Worm (Caenorhabditis elegans) whole organism, L4 larva: ENCODE data around the gene F32D8.2.

Experiments
- ceh-32 ChIP-seq: sonication (generic microtip); optimal IDR thresholded peaks from 2 replicates; lab custom pipeline; 2016; ENCODE audit warnings: mild to moderate bottlenecking, missing genetic modification characterization, missing compliant biosample characterization; ENCODE audit not compliant: poor library complexity
- fos-1 ChIP-seq: fragments of 150-350 bp; optimal IDR thresholded peaks from 2 replicates; lab custom pipeline; 2014; ENCODE audit warnings: missing biosample characterization, missing genetic modification characterization
- mep-1 ChIP-seq: fragments of 150-350 bp; sonication (generic microtip); optimal IDR thresholded peaks from 3 replicates; lab custom pipeline; 2014; ENCODE audit warnings: missing biosample characterization, missing genetic modification characterization

DNA sequence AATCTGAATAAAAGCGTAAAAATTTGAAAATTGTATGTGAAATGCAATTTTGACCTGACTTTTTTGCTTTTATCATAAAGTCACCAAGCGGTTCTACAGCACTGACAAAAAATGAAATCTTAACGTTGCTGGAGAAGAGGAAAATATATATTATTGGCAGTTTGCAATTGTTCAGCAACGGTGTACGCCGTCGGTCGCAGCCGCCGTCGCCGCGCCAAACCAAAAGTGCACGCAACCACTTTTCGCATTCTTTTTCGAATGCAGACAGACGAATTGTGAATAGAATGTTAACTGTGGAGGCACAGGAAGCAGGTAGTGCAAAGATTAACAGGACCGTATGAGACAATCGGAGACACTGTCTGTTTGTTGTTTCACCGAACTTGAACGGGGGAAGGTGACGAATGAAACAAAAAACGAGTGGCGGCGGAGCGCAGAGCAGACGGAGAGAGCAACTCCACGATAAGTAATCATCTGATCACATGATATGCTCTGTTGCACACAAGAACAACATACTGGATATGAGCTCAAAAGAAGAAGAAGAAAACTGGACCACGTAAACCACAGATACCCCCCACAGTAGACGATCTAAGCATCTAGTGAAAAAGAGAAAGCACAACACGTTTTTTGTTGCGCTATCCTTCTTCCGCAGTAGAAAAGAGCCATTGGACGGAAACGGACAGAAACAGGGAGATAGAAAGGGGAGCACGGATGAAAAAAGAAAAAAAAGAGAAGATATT is 26.5 kb upstream of the F32D8.2 start:
- TF ChIP-seq fos-1 (tag; lab: Kevin White, UChicago) = no peak
- peak; percentile 17 for TF ChIP-seq mep-1 (tag; lab: Kevin White, UChicago)
- TF ChIP-seq ceh-32 (tag; lab: Kevin White, UChicago) = no peak
